Worm (Caenorhabditis elegans): ENCODE results near the gene C16H3.3.
A peak's percentile ranks its signal among the peaks of the same experiment; 100 is the strongest.
"Not testable (repeated sequence)": the region's sequence is repeated elsewhere in the genome, so short reads cannot be mapped to it uniquely, and the experiment has no call there.

The C16H3.3 gene

ce11 chrX:17610406-17610981 lies 646 bp upstream of the C16H3.3 start (continued):
- peak; percentile 45 for TF ChIP-seq ceh-28 (tag; optimal IDR thresholded peaks at IDR 0.05)
- peak; percentile 41 for TF ChIP-seq nhr-23 (tag; optimal IDR thresholded peaks at IDR 0.05)

- TF ChIP-seq pqm-1 (tag; optimal IDR thresholded peaks at IDR 0.05): peak; percentile 76
- peak; percentile 81 for TF ChIP-seq elt-2 (tag; optimal IDR thresholded peaks at IDR 0.05)
- no peak for TF ChIP-seq sea-2 (GFP tag; optimal IDR thresholded peaks at IDR 0.05)
- TF ChIP-seq R02D3.7 (tag; optimal IDR thresholded peaks at IDR 0.05): no peak
- TF ChIP-seq fos-1 (tag; optimal IDR thresholded peaks at IDR 0.05): peak; percentile 19
These were observed 8.5 kb downstream of the C16H3.3 start for ce11 chrX:17601345-17601744.

DNA sequence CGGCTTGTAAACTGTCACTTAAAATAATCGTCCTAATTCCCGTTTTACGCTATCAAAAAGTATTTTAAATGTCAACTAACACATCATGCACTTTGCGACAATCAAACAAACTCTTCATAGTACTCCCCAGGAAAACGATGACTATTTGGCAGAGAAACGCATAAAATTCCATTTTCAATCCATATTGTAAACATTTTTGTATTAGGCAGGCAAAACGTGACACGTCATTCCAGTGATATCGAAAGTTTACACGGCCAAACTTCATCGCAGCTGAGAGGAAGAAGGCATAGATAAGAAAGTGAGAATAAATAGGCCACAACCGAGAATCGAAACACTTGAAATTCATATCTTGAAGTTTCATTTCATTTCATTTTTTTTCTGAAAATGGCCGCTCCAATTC lies 9.7 kb downstream of the C16H3.3 start, which contains the start of gene lec-9:
TSS of gene lec-9 (plus strand) at position 349 of the 400 bp plus-strand sequence.
- TF ChIP-seq skn-1 (tag; optimal IDR thresholded peaks at IDR 0.05) (peak; percentile 79), pha-4 (tag; optimal IDR thresholded peaks at IDR 0.05) (peak; percentile 68), pqm-1 (tag; optimal IDR thresholded peaks at IDR 0.05) (peak; percentile 91), elt-2 (tag; optimal IDR thresholded peaks at IDR 0.05) (peak; percentile 97), mdl-1 (tag; optimal IDR thresholded peaks at IDR 0.05) (no peak)

DNA sequence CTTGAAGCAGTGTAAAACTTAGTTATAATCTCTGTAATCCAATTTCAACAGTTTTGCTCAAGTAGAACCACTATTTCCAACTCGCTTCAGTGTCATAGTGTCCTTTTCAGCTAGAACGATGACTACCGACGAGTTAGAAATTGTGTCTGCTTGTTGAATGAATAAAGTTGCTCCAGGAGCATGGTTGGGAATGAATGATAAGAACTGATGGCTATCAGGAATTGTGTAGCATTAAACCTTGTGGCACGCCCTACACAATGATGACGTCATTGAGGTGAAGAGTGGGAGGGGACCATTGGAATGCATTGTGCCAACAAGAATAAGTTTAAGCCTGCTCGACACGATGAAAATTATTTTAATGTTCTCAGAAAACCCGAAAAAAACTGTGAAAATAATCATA lies 11.1 kb downstream of the C16H3.3 start:
- peak; percentile 66 for TF ChIP-seq elt-2 (tag; optimal IDR thresholded peaks at IDR 0.05)
- TF ChIP-seq pqm-1 (tag; optimal IDR thresholded peaks at IDR 0.05): peak; percentile 64
- no peak for TF ChIP-seq lsy-12 (tag; optimal IDR thresholded peaks at IDR 0.05)
- no peak for TF ChIP-seq nhr-28 (tag; optimal IDR thresholded peaks at IDR 0.05)

DNA sequence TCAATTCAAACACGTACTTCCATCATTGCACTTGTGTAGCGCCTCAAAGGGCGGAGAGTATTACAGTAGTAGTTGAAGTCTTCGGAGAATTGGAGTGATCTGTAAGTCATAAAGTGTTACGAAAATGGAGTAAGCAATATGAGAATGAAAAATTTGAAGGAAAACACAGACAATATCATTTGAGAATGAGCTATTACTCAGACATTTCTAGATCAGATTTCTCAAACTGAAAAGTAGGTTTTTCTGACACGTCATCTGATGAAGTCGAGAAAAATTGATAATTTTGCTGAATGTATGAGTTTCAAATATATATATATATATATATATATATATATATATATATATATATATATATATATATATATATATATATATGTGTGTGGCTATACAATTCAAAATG lies 30.1 kb downstream of the C16H3.3 start, which contains the start of gene frpr-7:
TSS of gene frpr-7 (minus strand) at position 101 of the 400 bp plus-strand sequence.
- TF ChIP-seq nhr-25 (tag; optimal IDR thresholded peaks at IDR 0.05) (no peak), ceh-82 (tag; optimal IDR thresholded peaks at IDR 0.05) (no peak), daf-12 (tag; optimal IDR thresholded peaks at IDR 0.05) (no peak), unc-62 (GFP tag; optimal IDR thresholded peaks at IDR 0.05) (no peak), fkh-10 (GFP tag; optimal IDR thresholded peaks at IDR 0.05) (no peak), fkh-2 (tag; optimal IDR thresholded peaks at IDR 0.05) (no peak), mdl-1 (tag; optimal IDR thresholded peaks at IDR 0.05) (no peak), skn-1 (tag; optimal IDR thresholded peaks at IDR 0.05) (no peak), nhr-28 (tag; optimal IDR thresholded peaks at IDR 0.05) (no peak), snpc-4 (tag; optimal IDR thresholded peaks at IDR 0.05) (no peak), pha-4 (tag; optimal IDR thresholded peaks at IDR 0.05) (no peak), lin-39 (tag; optimal IDR thresholded peaks at IDR 0.05) (no peak), zag-1 (tag; optimal IDR thresholded peaks at IDR 0.05) (no peak)

DNA sequence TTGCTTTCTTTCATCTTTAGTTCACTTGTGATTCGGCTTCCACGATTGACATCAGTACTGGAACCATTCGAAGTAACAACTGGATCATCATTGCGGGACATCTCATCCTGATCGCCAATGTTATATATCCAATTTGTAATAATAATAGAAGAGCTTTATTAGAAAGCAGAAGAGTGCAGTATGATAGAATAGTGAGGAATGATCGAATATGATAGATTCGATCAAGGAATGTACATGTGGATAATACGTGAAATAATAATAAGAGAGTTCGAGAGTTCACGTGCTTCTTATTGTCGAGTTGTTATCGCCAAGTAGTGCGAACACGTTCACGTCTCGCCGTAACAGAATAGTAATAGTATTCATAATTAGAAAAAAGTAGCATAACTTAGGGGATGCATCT lies 30.8 kb downstream of the C16H3.3 start, which contains the start of gene F39B3.3:
TSS of gene F39B3.3 (minus strand) at position 101 of the 400 bp plus-strand sequence.
- not testable (repeated sequence) for TF ChIP-seq ama-1 (optimal IDR thresholded peaks at IDR 0.05); elt-1 (tag; optimal IDR thresholded peaks at IDR 0.05); nhr-23 (tag; optimal IDR thresholded peaks at IDR 0.05)

ce11 chrX:17567378-17567777 lies 42.5 kb downstream of the C16H3.3 start, which contains the start of gene F39B3.7:
Gene F39B3.7 (minus strand): TSS chrX:17567478.
- no peak for TF ChIP-seq nhr-23 (tag; optimal IDR thresholded peaks at IDR 0.05)
- no peak for TF ChIP-seq nfya-1 (tag; optimal IDR thresholded peaks at IDR 0.05; ENCODE audit: insufficient read depth)
- TF ChIP-seq pqm-1 (tag; optimal IDR thresholded peaks at IDR 0.05): no peak
- no peak for TF ChIP-seq lsy-12 (tag; optimal IDR thresholded peaks at IDR 0.05)
- no peak for TF ChIP-seq elt-3 (tag; optimal IDR thresholded peaks at IDR 0.05)
- TF ChIP-seq daf-12 (tag; optimal IDR thresholded peaks at IDR 0.05): no peak
- TF ChIP-seq zag-1 (tag; optimal IDR thresholded peaks at IDR 0.05): no peak
- TF ChIP-seq fkh-10 (GFP tag; optimal IDR thresholded peaks at IDR 0.05): no peak
- no peak for TF ChIP-seq tbx-2 (tag; optimal IDR thresholded peaks at IDR 0.05)
- no peak for TF ChIP-seq ztf-4 (tag; optimal IDR thresholded peaks at IDR 0.05)
- TF ChIP-seq nhr-77 (tag; optimal IDR thresholded peaks at IDR 0.05): no peak
- TF ChIP-seq lin-15B (tag; optimal IDR thresholded peaks at IDR 0.05): no peak
- TF ChIP-seq sea-2 (GFP tag; optimal IDR thresholded peaks at IDR 0.05): no peak
- TF ChIP-seq lin-39 (tag; optimal IDR thresholded peaks at IDR 0.05): no peak
- TF ChIP-seq R02D3.7 (tag; optimal IDR thresholded peaks at IDR 0.05): no peak
- TF ChIP-seq elt-1 (tag; optimal IDR thresholded peaks at IDR 0.05): no peak
- no peak for TF ChIP-seq ceh-9 (tag; optimal IDR thresholded peaks at IDR 0.05)

Data from whole organism, L3 larva.